Fruit fly (Drosophila melanogaster) whole organism, embryonic: Measurements from ENCODE around the gene CG9928.

Source experiments
- Aef1 ChIP-seq: fragments of 200-800 bp; sonication (Bioruptor generic); IDR thresholded peaks from 3 replicates; pipeline ENCODE4 v1.3.6; 2022; ENCODE audit warnings: missing biosample characterization, missing genetic modification characterization
- Antp ChIP-seq: fragments of 200-800 bp; sonication (Bioruptor generic); optimal IDR thresholded peaks from 3 replicates; lab custom pipeline; 2016; ENCODE audit warnings: missing biosample characterization, missing genetic modification characterization
- B-H2 ChIP-seq: fragments of 200-800 bp; sonication (Bioruptor generic); optimal IDR thresholded peaks from 2 replicates; lab custom pipeline; 2018; ENCODE audit warnings: missing biosample characterization, mild to moderate bottlenecking, missing genetic modification characterization
- CG10209 ChIP-seq: fragments of 200-800 bp; sonication (Bioruptor generic); optimal IDR thresholded peaks from 3 replicates; lab custom pipeline; 2017; ENCODE audit warnings: missing biosample characterization, mild to moderate bottlenecking, missing genetic modification characterization, missing genetic modification reagents
- CG10267 ChIP-seq: fragments of 200-800 bp; sonication (Bioruptor generic); optimal IDR thresholded peaks from 2 replicates; lab custom pipeline; 2018; ENCODE audit warnings: missing biosample characterization, mild to moderate bottlenecking, missing genetic modification characterization, moderate library complexity
- CG10543 ChIP-seq: fragments of 200-800 bp; sonication (Bioruptor generic); optimal IDR thresholded peaks from 3 replicates; lab custom pipeline; 2017; ENCODE audit warnings: missing biosample characterization, mild to moderate bottlenecking, missing genetic modification characterization, moderate library complexity
- CG10959 ChIP-seq: fragments of 200-800 bp; sonication (Bioruptor generic); IDR thresholded peaks from 2 replicates; pipeline ENCODE4 v1.3.6; 2022; ENCODE audit warnings: missing biosample characterization, missing genetic modification characterization
- CG12071 ChIP-seq: fragments of 200-800 bp; sonication (Bioruptor generic); optimal IDR thresholded peaks from 3 replicates; lab custom pipeline; 2018; ENCODE audit warnings: missing biosample characterization, mild to moderate bottlenecking, missing genetic modification characterization
- CG12219 ChIP-seq: fragments of 200-800 bp; sonication (Bioruptor generic); optimal IDR thresholded peaks from 3 replicates; lab custom pipeline; 2018; ENCODE audit warnings: missing biosample characterization, mild to moderate bottlenecking, missing genetic modification characterization
- CG13123 ChIP-seq: fragments of 200-800 bp; sonication (Bioruptor generic); optimal IDR thresholded peaks from 2 replicates; lab custom pipeline; 2016; ENCODE audit warnings: missing biosample characterization, missing genetic modification characterization
- CG13296 ChIP-seq: fragments of 200-800 bp; sonication (Bioruptor generic); optimal IDR thresholded peaks from 3 replicates; lab custom pipeline; 2018; ENCODE audit warnings: missing biosample characterization, mild to moderate bottlenecking, missing genetic modification characterization
- CG15696 ChIP-seq: fragments of 200-800 bp; sonication (Bioruptor generic); optimal IDR thresholded peaks from 2 replicates; lab custom pipeline; 2019; ENCODE audit warnings: missing biosample characterization, mild to moderate bottlenecking, missing genetic modification characterization, moderate library complexity
- CG17385 ChIP-seq: fragments of 200-800 bp; sonication (Bioruptor generic); optimal IDR thresholded peaks from 3 replicates; lab custom pipeline; 2018; ENCODE audit warnings: missing biosample characterization, mild to moderate bottlenecking, missing genetic modification characterization
- CG17612 ChIP-seq: fragments of 200-800 bp; sonication (Bioruptor generic); IDR thresholded peaks from 2 replicates; pipeline ENCODE4 v1.3.6; 2022; ENCODE audit warnings: missing biosample characterization, missing genetic modification characterization
- CG1792 ChIP-seq: fragments of 200-800 bp; sonication (Bioruptor generic); optimal IDR thresholded peaks from 2 replicates; lab custom pipeline; 2016; ENCODE audit warnings: missing biosample characterization, missing genetic modification characterization
- CG2120 ChIP-seq: fragments of 200-800 bp; sonication (Bioruptor generic); optimal IDR thresholded peaks from 3 replicates; lab custom pipeline; 2016; ENCODE audit warnings: missing biosample characterization, missing genetic modification characterization
- CG30403 ChIP-seq: fragments of 200-800 bp; sonication (Bioruptor generic); optimal IDR thresholded peaks from 3 replicates; lab custom pipeline; 2016; ENCODE audit warnings: missing biosample characterization, missing genetic modification characterization
- CG3407 ChIP-seq: fragments of 200-800 bp; sonication (Bioruptor generic); optimal IDR thresholded peaks from 2 replicates; lab custom pipeline; 2018; ENCODE audit warnings: missing biosample characterization, mild to moderate bottlenecking, missing genetic modification characterization
- CG3995 ChIP-seq: fragments of 200-800 bp; sonication (Bioruptor generic); optimal IDR thresholded peaks from 3 replicates; lab custom pipeline; 2016; ENCODE audit warnings: missing biosample characterization, missing genetic modification characterization
- CG4617 ChIP-seq: fragments of 200-800 bp; sonication (Bioruptor generic); optimal IDR thresholded peaks from 3 replicates; lab custom pipeline; 2016; ENCODE audit warnings: missing biosample characterization, missing genetic modification characterization, borderline replicate concordance
- CG6683 ChIP-seq: fragments of 200-800 bp; sonication (Bioruptor generic); optimal IDR thresholded peaks from 2 replicates; lab custom pipeline; 2017; ENCODE audit warnings: missing biosample characterization, mild to moderate bottlenecking, missing genetic modification characterization, missing genetic modification reagents
- CG7357 ChIP-seq: fragments of 200-800 bp; sonication (Bioruptor generic); IDR thresholded peaks from 3 replicates; pipeline ENCODE4 v1.3.6; 2022; ENCODE audit warnings: missing biosample characterization, missing genetic modification characterization
- CG8359 ChIP-seq: fragments of 200-800 bp; sonication (Bioruptor generic); optimal IDR thresholded peaks from 2 replicates; lab custom pipeline; 2017; ENCODE audit warnings: missing biosample characterization, mild to moderate bottlenecking, missing genetic modification characterization, borderline replicate concordance
- CG9876 ChIP-seq: fragments of 200-800 bp; sonication (Bioruptor generic); optimal IDR thresholded peaks from 2 replicates; lab custom pipeline; 2016; ENCODE audit warnings: missing biosample characterization, missing genetic modification characterization
- D19B ChIP-seq: fragments of 200-800 bp; sonication (Bioruptor generic); optimal IDR thresholded peaks from 2 replicates; lab custom pipeline; 2017; ENCODE audit warnings: missing biosample characterization, mild to moderate bottlenecking, missing genetic modification characterization
- Dip3 ChIP-seq: fragments of 200-800 bp; sonication (Bioruptor generic); optimal IDR thresholded peaks from 3 replicates; lab custom pipeline; 2016; ENCODE audit warnings: missing biosample characterization, missing genetic modification characterization
- Dp ChIP-seq: fragments of 200-800 bp; sonication (Bioruptor generic); optimal IDR thresholded peaks from 2 replicates; lab custom pipeline; 2018; ENCODE audit warnings: missing biosample characterization, mild to moderate bottlenecking, missing genetic modification characterization, moderate library complexity
- Fer3 ChIP-seq: fragments of 200-800 bp; sonication (Bioruptor generic); optimal IDR thresholded peaks from 2 replicates; lab custom pipeline; 2018; ENCODE audit warnings: missing biosample characterization, mild to moderate bottlenecking, missing genetic modification characterization, moderate library complexity
- HLH54F ChIP-seq: fragments of 200-800 bp; sonication (Bioruptor generic); optimal IDR thresholded peaks from 3 replicates; lab custom pipeline; 2016; ENCODE audit warnings: missing biosample characterization, missing genetic modification characterization
- Hr78 ChIP-seq, 2 experiments: fragments of 200-800 bp in 1 of 2; fragments of >200 bp in 1 of 2; sonication (Bioruptor generic) in 1 of 2; optimal IDR thresholded peaks; 2 replicates each; lab custom pipeline; 2017 to 2019; ENCODE audit warnings: missing biosample characterization in 2 of 2, missing genetic modification characterization in 2 of 2, mild to moderate bottlenecking in 1 of 2, moderate library complexity in 1 of 2
- Mes4 ChIP-seq: fragments of 200-800 bp; sonication (Bioruptor generic); optimal IDR thresholded peaks from 2 replicates; lab custom pipeline; 2016; ENCODE audit warnings: missing biosample characterization, missing genetic modification characterization
- Sin3A ChIP-seq: fragments of >200 bp; optimal IDR thresholded peaks from 2 replicates; lab custom pipeline; 2018
- Six4 ChIP-seq: fragments of 200-800 bp; sonication (Bioruptor generic); optimal IDR thresholded peaks from 2 replicates; lab custom pipeline; 2016; ENCODE audit warnings: missing biosample characterization, missing genetic modification characterization
- abd-A ChIP-seq: fragments of 200-800 bp; sonication (Bioruptor generic); optimal IDR thresholded peaks from 3 replicates; lab custom pipeline; 2019; ENCODE audit warnings: missing biosample characterization, mild to moderate bottlenecking, missing genetic modification characterization, moderate library complexity
- bbx ChIP-seq: fragments of 200-800 bp; sonication (Bioruptor generic); IDR thresholded peaks from 2 replicates; pipeline ENCODE4 v1.3.6; 2022; ENCODE audit warnings: missing biosample characterization, missing genetic modification characterization; ENCODE audit not compliant: partially characterized antibody
- dmrt11E ChIP-seq: fragments of 200-800 bp; sonication (Bioruptor generic); optimal IDR thresholded peaks from 3 replicates; lab custom pipeline; 2018; ENCODE audit warnings: missing biosample characterization, mild to moderate bottlenecking, missing genetic modification characterization, moderate library complexity
- emc ChIP-seq: fragments of 200-800 bp; sonication (Bioruptor generic); optimal IDR thresholded peaks from 2 replicates; lab custom pipeline; 2016; ENCODE audit warnings: missing biosample characterization, missing genetic modification characterization
- gcm ChIP-seq: fragments of 200-800 bp; sonication (Bioruptor generic); optimal IDR thresholded peaks from 2 replicates; lab custom pipeline; 2019; ENCODE audit warnings: missing biosample characterization, mild to moderate bottlenecking, missing genetic modification characterization, moderate library complexity
- gsb-n ChIP-seq: fragments of 200-800 bp; sonication (Bioruptor generic); optimal IDR thresholded peaks from 3 replicates; lab custom pipeline; 2018; ENCODE audit warnings: missing biosample characterization, mild to moderate bottlenecking, missing genetic modification characterization
- luna ChIP-seq: fragments of 200-800 bp; sonication (Bioruptor generic); optimal IDR thresholded peaks from 2 replicates; lab custom pipeline; 2016; ENCODE audit warnings: missing biosample characterization, missing genetic modification characterization
- oc ChIP-seq: fragments of 200-800 bp; sonication (Bioruptor generic); optimal IDR thresholded peaks from 2 replicates; lab custom pipeline; 2018; ENCODE audit warnings: missing biosample characterization, mild to moderate bottlenecking, missing genetic modification characterization, moderate library complexity
- p53 ChIP-seq: fragments of 200-800 bp; sonication (Bioruptor generic); optimal IDR thresholded peaks from 2 replicates; lab custom pipeline; 2016; ENCODE audit warnings: missing biosample characterization, missing genetic modification characterization
- pho ChIP-seq: fragments of 200-800 bp; sonication (Bioruptor generic); optimal IDR thresholded peaks from 2 replicates; lab custom pipeline; 2016; ENCODE audit warnings: missing biosample characterization, missing genetic modification characterization
- phol ChIP-seq: fragments of 200-800 bp; sonication (Bioruptor generic); optimal IDR thresholded peaks from 3 replicates; lab custom pipeline; 2018; ENCODE audit warnings: missing biosample characterization, mild to moderate bottlenecking, missing genetic modification characterization, moderate library complexity
- salm ChIP-seq: fragments of 200-800 bp; sonication (Bioruptor generic); optimal IDR thresholded peaks from 2 replicates; lab custom pipeline; 2018; ENCODE audit warnings: missing biosample characterization, mild to moderate bottlenecking, missing genetic modification characterization
- shn ChIP-seq: fragments of 200-800 bp; sonication (Bioruptor generic); optimal IDR thresholded peaks from 3 replicates; lab custom pipeline; 2016; ENCODE audit warnings: missing biosample characterization, missing genetic modification characterization
- slou ChIP-seq: fragments of 200-800 bp; sonication (Bioruptor generic); optimal IDR thresholded peaks from 3 replicates; lab custom pipeline; 2016; ENCODE audit warnings: missing biosample characterization, missing genetic modification characterization
- slp2 ChIP-seq: fragments of 200-800 bp; sonication (Bioruptor generic); optimal IDR thresholded peaks from 2 replicates; lab custom pipeline; 2016; ENCODE audit warnings: missing biosample characterization, missing genetic modification characterization
- ttk ChIP-seq: fragments of 200-800 bp; sonication (Bioruptor generic); IDR thresholded peaks from 2 replicates; pipeline ENCODE4 v2.1.2; 2022; ENCODE audit warnings: missing biosample characterization, missing genetic modification characterization
- twi ChIP-seq: fragments of 200-800 bp; optimal IDR thresholded peaks from 2 replicates; lab custom pipeline; 2019; ENCODE audit warnings: missing biosample characterization, mild to moderate bottlenecking, missing genetic modification characterization, moderate library complexity

The CG9928 gene

DNA sequence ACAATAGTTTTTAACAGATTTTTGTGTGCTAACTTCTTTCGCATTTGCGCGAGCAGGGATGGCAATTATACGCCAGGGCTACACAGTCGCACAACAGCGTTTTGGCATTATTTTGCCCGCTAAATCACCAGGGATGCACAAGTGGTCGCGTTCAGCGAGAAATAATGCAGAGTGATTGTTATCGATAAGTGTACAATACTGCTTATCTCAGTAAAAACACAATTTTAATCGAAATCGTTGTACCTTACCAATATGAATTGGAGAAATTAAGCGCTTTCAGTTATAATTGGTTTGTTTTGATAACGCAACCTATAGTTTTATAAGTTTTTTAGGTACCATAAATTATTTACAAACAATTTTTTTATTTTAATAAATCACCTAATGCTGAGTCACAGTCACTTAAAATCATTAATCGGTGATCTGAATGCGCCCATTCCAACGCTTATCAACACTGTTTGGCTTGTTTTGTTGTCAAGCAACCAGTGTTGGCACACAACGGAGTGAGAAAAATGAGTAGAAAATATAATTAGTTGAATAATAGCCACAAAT lies 34.1 kb upstream of the CG9928 start, which contains the start of the genes Sfmbt and CG5439 (continued):
- TF ChIP-seq Dip3 (GFP tag; lab: Kevin White, UChicago): peak; percentile 75
- TF ChIP-seq dmrt11E: peak; percentile 65
- TF ChIP-seq shn: peak; percentile 83
- TF ChIP-seq CG6683 (GFP tag; lab: Kevin White, UChicago): peak; percentile 2
- TF ChIP-seq CG12219: no peak
- TF ChIP-seq emc (GFP tag; lab: Kevin White, UChicago): peak; percentile 62
- peak; percentile 88 for TF ChIP-seq CG4617 (GFP tag; lab: Kevin White, UChicago)
- TF ChIP-seq luna (GFP tag; lab: Kevin White, UChicago): peak; percentile 60
- 0 out of 2 replicates have a peak, but pooled peaks have one; percentile 11 for TF ChIP-seq CG10959 (GFP tag; lab: Robert Waterston, UW)
- peak; percentile 56; the same call in 1 of the 3 replicates for TF ChIP-seq CG7357
- TF ChIP-seq CG10543 (GFP tag; lab: Kevin White, UChicago): no peak
- TF ChIP-seq oc: no peak
- TF ChIP-seq gsb-n (tag; lab: Kevin White, UChicago): no peak
- peak; percentile 31 for TF ChIP-seq CG1792 (GFP tag; lab: Kevin White, UChicago)
- TF ChIP-seq salm (tag; lab: Kevin White, UChicago): peak; percentile 5
- no peak for TF ChIP-seq CG8359
- peak; percentile 30; the same call in 1 of the 2 replicates for TF ChIP-seq ttk (GFP tag; lab: Robert Waterston, UW)
- TF ChIP-seq gcm (GFP tag; lab: Kevin White, UChicago): no peak
- no peak for TF ChIP-seq CG13296
- TF ChIP-seq Six4 (GFP tag; lab: Kevin White, UChicago): peak; percentile 12
- no peak for TF ChIP-seq Fer3
- peak; percentile 70 for TF ChIP-seq Aef1 (GFP tag; lab: Robert Waterston, UW)
- TF ChIP-seq Antp: peak; percentile 86
- peak; percentile 68 for TF ChIP-seq Mes4 (GFP tag; lab: Kevin White, UChicago)
- peak; percentile 29 for TF ChIP-seq CG13123 (GFP tag; lab: Kevin White, UChicago)
- TF ChIP-seq HLH54F (GFP tag; lab: Kevin White, UChicago): peak; percentile 88
- TF ChIP-seq pho (GFP tag; lab: Kevin White, UChicago): peak; percentile 88
- peak; percentile 100 for TF ChIP-seq CG3995 (GFP tag; lab: Kevin White, UChicago)
- TF ChIP-seq CG12071 (GFP tag; lab: Kevin White, UChicago): no peak
- peak; percentile 73 for TF ChIP-seq CG15696 (tag; lab: Kevin White, UChicago)
- TF ChIP-seq B-H2 (GFP tag; lab: Kevin White, UChicago): no peak
- no peak for TF ChIP-seq D19B
- TF ChIP-seq CG9876 (GFP tag; lab: Kevin White, UChicago): peak; percentile 69
- peak; percentile 45; the same call in 1 of the 2 replicates for TF ChIP-seq CG17612
- peak; percentile 50 for TF ChIP-seq twi (tag; lab: Kevin White, UChicago)
- peak; percentile 96 for TF ChIP-seq Sin3A
- no peak for TF ChIP-seq CG10209 (GFP tag; lab: Kevin White, UChicago)
- TF ChIP-seq CG3407 (GFP tag; lab: Kevin White, UChicago): no peak
- peak; percentile 48 for TF ChIP-seq Dp (GFP tag; lab: Kevin White, UChicago)
- TF ChIP-seq CG2120 (GFP tag; lab: Kevin White, UChicago): peak; percentile 92
- TF ChIP-seq Hr78 (GFP tag; optimal IDR thresholded peaks at IDR 0.05; lab: Kevin White, UChicago): no peak
- TF ChIP-seq phol (tag; lab: Kevin White, UChicago): peak; percentile 84
- TF ChIP-seq slou: peak; percentile 68
- peak; percentile 91 for TF ChIP-seq CG30403 (GFP tag; lab: Kevin White, UChicago)
- peak; percentile 97 for TF ChIP-seq CG10267 (tag; lab: Kevin White, UChicago)
- TF ChIP-seq CG17385 (GFP tag; lab: Kevin White, UChicago): no peak
- TF ChIP-seq p53 (GFP tag; lab: Kevin White, UChicago): peak; percentile 65
- TF ChIP-seq bbx (GFP tag; lab: Robert Waterston, UW): no peak
- no peak for TF ChIP-seq abd-A (tag; lab: Kevin White, UChicago)
- TF ChIP-seq slp2 (GFP tag; lab: Kevin White, UChicago): peak; percentile 73
